Fruit fly (Drosophila melanogaster) whole organism, wandering third instar larva: ENCODE results near the gene CG5880.

Source experiments
- Abd-B ChIP-seq: fragments of >200 bp; optimal IDR thresholded peaks from 2 replicates; lab custom pipeline; 2017; ENCODE audit warnings: missing biosample characterization, missing genetic modification characterization
- CrebA ChIP-seq: fragments of 200-800 bp; sonication (Bioruptor generic); optimal IDR thresholded peaks from 2 replicates; lab custom pipeline; 2016; ENCODE audit warnings: missing biosample characterization, mild to moderate bottlenecking, missing genetic modification characterization, borderline replicate concordance
- Hr83 ChIP-seq: fragments of 200-300 bp; sonication (Bioruptor generic); optimal IDR thresholded peaks from 2 replicates; lab custom pipeline; 2016; ENCODE audit warnings: missing biosample characterization, mild to moderate bottlenecking, missing genetic modification characterization, moderate library complexity; ENCODE audit not compliant: poor library complexity, severe bottlenecking
- dmrt93B ChIP-seq: fragments of 200-800 bp; sonication (Bioruptor generic); optimal IDR thresholded peaks from 2 replicates; lab custom pipeline; 2018; ENCODE audit warnings: missing biosample characterization, mild to moderate bottlenecking, missing genetic modification characterization
- fru ChIP-seq: fragments of 200-800 bp; sonication (Bioruptor generic); optimal IDR thresholded peaks from 3 replicates; lab custom pipeline; 2016; ENCODE audit warnings: missing biosample characterization, mild to moderate bottlenecking, missing genetic modification characterization
- h ChIP-seq: fragments of 200-800 bp; sonication (Bioruptor generic); optimal IDR thresholded peaks from 3 replicates; lab custom pipeline; 2016; ENCODE audit warnings: missing biosample characterization, mild to moderate bottlenecking, missing genetic modification characterization
- jim ChIP-seq: fragments of 175-275, 200-325 bp; sonication (Bioruptor generic); optimal IDR thresholded peaks from 2 replicates; lab custom pipeline; 2016; ENCODE audit warnings: missing biosample characterization, mild to moderate bottlenecking, missing genetic modification characterization
- pan ChIP-seq: fragments of >200 bp; optimal IDR thresholded peaks from 2 replicates; lab custom pipeline; 2017
- psq ChIP-seq: fragments of 200-800 bp; sonication (Bioruptor generic); optimal IDR thresholded peaks from 3 replicates; lab custom pipeline; 2017; ENCODE audit warnings: missing biosample characterization, mild to moderate bottlenecking, missing genetic modification characterization, moderate library complexity

- no peak for TF ChIP-seq fru (GFP tag; lab: Kevin White, UChicago)
- TF ChIP-seq dmrt93B (GFP tag; lab: Kevin White, UChicago) = no peak
- TF ChIP-seq Abd-B (GFP tag; lab: Kevin White, UChicago) = no peak
- TF ChIP-seq CrebA (GFP tag; lab: Kevin White, UChicago) = no peak
- TF ChIP-seq pan (lab: Kevin White, UChicago) = no peak
- TF ChIP-seq h (GFP tag; lab: Kevin White, UChicago) = no peak
- no peak for TF ChIP-seq psq (GFP tag; lab: Kevin White, UChicago)
- TF ChIP-seq Hr83 = no peak
- TF ChIP-seq jim (GFP tag; lab: Kevin White, UChicago) = no peak
Observed at dm6 chr3R:27076618-27077017, 39.9 kb upstream of the CG5880 start.
